Worm (Caenorhabditis elegans) whole organism, young adult: ENCODE results near the gene tag-77.
"Not testable (repeated sequence)": the region's sequence is repeated elsewhere in the genome, so short reads cannot be mapped to it uniquely, and the experiment has no call there.

ENCODE experiments used
- B0261.1 ChIP-seq: sonication (generic microtip); optimal IDR thresholded peaks from 2 replicates; lab custom pipeline; 2016; ENCODE audit warnings: mild to moderate bottlenecking, missing genetic modification characterization, moderate library complexity, missing compliant biosample characterization
- F23B12.7 ChIP-seq: sonication (generic microtip); optimal IDR thresholded peaks from 2 replicates; lab custom pipeline; 2017; ENCODE audit warnings: missing genetic modification characterization, mild to moderate bottlenecking, missing compliant biosample characterization, antibody characterized with exemption, moderate library complexity; ENCODE audit not compliant: insufficient read depth
- ets-4 ChIP-seq: fragments of 200-800 bp; sonication (Bioruptor generic); optimal IDR thresholded peaks from 2 replicates; lab custom pipeline; 2018; ENCODE audit warnings: mild to moderate bottlenecking, missing genetic modification characterization, missing compliant biosample characterization
- fkh-3 ChIP-seq: sonication (generic microtip); optimal IDR thresholded peaks from 2 replicates; lab custom pipeline; 2016; ENCODE audit warnings: mild to moderate bottlenecking, missing genetic modification characterization, missing compliant biosample characterization
- nfya-1 ChIP-seq: sonication (generic microtip); optimal IDR thresholded peaks from 2 replicates; lab custom pipeline; 2017; ENCODE audit warnings: antibody characterized with exemption, missing compliant biosample characterization, missing genetic modification characterization, borderline replicate concordance; ENCODE audit not compliant: insufficient read depth
- unc-62 ChIP-seq: fragments of 150-350 bp; optimal IDR thresholded peaks from 2 replicates; lab custom pipeline; 2014; ENCODE audit warnings: missing biosample characterization, missing genetic modification reagents, missing genetic modification characterization

DNA sequence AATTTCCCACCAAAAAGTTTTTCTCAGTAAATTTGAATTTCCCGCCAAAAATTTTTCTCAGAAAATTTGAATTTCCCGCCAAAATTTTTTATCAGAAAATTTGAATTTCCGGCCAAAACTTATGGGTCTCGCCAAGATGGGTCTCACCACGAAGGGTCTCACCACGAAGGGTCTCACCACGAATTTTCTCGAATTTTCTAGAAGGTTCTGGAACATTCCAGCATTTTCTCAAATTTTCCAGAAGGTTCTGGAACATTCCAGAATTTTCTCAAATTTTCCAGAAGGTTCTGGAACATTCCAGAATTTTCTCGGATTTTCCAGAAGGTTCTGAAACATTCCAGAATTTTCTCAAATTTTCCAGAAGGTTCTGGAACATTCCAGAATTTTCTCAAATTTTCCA is 43.0 kb downstream of the tag-77 start:
- TF ChIP-seq fkh-3 (tag; lab: Kevin White, UChicago); ets-4 (GFP tag; lab: Kevin White, UChicago); nfya-1 (tag; lab: Kevin White, UChicago); F23B12.7; B0261.1 (tag; lab: Kevin White, UChicago); unc-62 (GFP tag; lab: Kevin White, UChicago): not testable (repeated sequence)
